Worm (Caenorhabditis elegans) whole organism, early embryonic: Measurements from ENCODE around the gene abu-11.

Source experiments
- B0310.2 ChIP-seq: sonication (generic microtip); optimal IDR thresholded peaks from 2 replicates; lab custom pipeline; 2016; ENCODE audit warnings: mild to moderate bottlenecking, missing genetic modification characterization, missing compliant biosample characterization
- F13C5.2 ChIP-seq: sonication (generic microtip); optimal IDR thresholded peaks from 2 replicates; lab custom pipeline; 2017; ENCODE audit warnings: mild to moderate bottlenecking, missing genetic modification characterization, inconsistent platforms, missing compliant biosample characterization
- ama-1 ChIP-seq: fragments of 150-350 bp; optimal IDR thresholded peaks from 2 replicates; lab custom pipeline; 2014
- ceh-13 ChIP-seq: fragments of 200-800 bp; sonication (Bioruptor generic); optimal IDR thresholded peaks from 2 replicates; lab custom pipeline; 2018; ENCODE audit warnings: mild to moderate bottlenecking, missing genetic modification characterization, missing compliant biosample characterization
- ets-7 ChIP-seq: sonication (generic microtip); optimal IDR thresholded peaks from 2 replicates; lab custom pipeline; 2016; ENCODE audit warnings: missing genotype, missing genetic modification characterization, missing compliant biosample characterization
- flt-1 ChIP-seq: fragments of 200-800 bp; sonication (Bioruptor generic); IDR thresholded peaks from 2 replicates; pipeline ENCODE4 v1.3.6; 2022; ENCODE audit warnings: missing genetic modification characterization, missing compliant biosample characterization
- hmg-4 ChIP-seq: fragments of 200-800 bp; sonication (Bioruptor generic); optimal IDR thresholded peaks from 2 replicates; lab custom pipeline; 2018; ENCODE audit warnings: mild to moderate bottlenecking, missing genetic modification characterization, missing compliant biosample characterization
- hnd-1 ChIP-seq: sonication (generic microtip); optimal IDR thresholded peaks from 2 replicates; lab custom pipeline; 2016; ENCODE audit warnings: missing genetic modification characterization, missing compliant biosample characterization
- pes-1 ChIP-seq: fragments of 200-800 bp; sonication (Bioruptor generic); IDR thresholded peaks from 2 replicates; pipeline ENCODE4 v1.3.6; 2022; ENCODE audit warnings: missing genetic modification reagents, missing genetic modification characterization, missing compliant biosample characterization
- tbx-11 ChIP-seq: fragments of 200-800 bp; sonication (Bioruptor generic); IDR thresholded peaks from 2 replicates; pipeline ENCODE4 v1.3.6; 2022; ENCODE audit warnings: missing genetic modification characterization, missing compliant biosample characterization

ce11 chrII:178993-179392 lies 15.4 kb downstream of the abu-11 start, which contains the start of gene T01D1.4:
- TF ChIP-seq hmg-4 (GFP tag; lab: Kevin White, UChicago) (no peak), pes-1 (GFP tag; lab: Robert Waterston, UW) (no peak), B0310.2 (tag; lab: Kevin White, UChicago) (no peak), tbx-11 (GFP tag; lab: Robert Waterston, UW) (no peak), hnd-1 (tag; lab: Kevin White, UChicago) (no peak), flt-1 (GFP tag; lab: Robert Waterston, UW) (no peak), ama-1 (no peak), ets-7 (tag; lab: Kevin White, UChicago) (no peak), F13C5.2 (no peak), ceh-13 (GFP tag; lab: Kevin White, UChicago) (no peak)
